Worm (Caenorhabditis elegans): ENCODE measurements around the gene ula-1.
A peak's percentile ranks its signal among the peaks of the same experiment; 100 is the strongest.
"Not testable (repeated sequence)": the region's sequence is repeated elsewhere in the genome, so short reads cannot be mapped to it uniquely, and the experiment has no call there.

DNA sequence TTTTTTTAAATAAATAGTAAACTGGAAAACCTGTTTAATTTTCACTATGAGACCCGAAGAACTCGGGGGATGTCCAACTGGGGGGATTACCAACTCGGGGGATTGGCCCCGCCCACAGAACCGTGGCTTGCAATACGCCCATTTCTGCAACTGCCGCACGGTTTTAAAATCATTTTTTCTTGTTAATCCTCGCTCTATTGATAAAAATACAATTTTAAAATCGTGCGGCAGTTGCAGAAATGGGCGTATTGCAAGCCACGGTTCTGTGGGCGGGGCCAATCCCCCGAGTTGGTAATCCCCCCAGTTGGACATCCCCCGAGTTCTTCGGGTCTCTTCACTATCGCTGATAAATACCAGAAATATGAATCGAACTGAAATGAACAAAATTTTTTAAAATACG lies 1.9 kb upstream of the ula-1 start, which contains the start of gene mmab-1:
- TF ChIP-seq lin-35 (GFP tag; optimal IDR thresholded peaks at IDR 0.05); T26A5.8 (tag; optimal IDR thresholded peaks at IDR 0.05); nhr-179 (tag; optimal IDR thresholded peaks at IDR 0.05); ama-1 (optimal IDR thresholded peaks at IDR 0.05); ama-1 (GFP tag; optimal IDR thresholded peaks at IDR 0.05); lag-1 (GFP tag; IDR thresholded peaks at IDR 0.05); ekl-4 (GFP tag; IDR thresholded peaks at IDR 0.05); ccch-3 (GFP tag; optimal IDR thresholded peaks at IDR 0.05); D2030.7 (GFP tag; IDR thresholded peaks at IDR 0.05); unc-130 (GFP tag; optimal IDR thresholded peaks at IDR 0.05); madf-8 (GFP tag; conservative IDR thresholded peaks at IDR 0.05); atf-7 (tag; optimal IDR thresholded peaks at IDR 0.05): not testable (repeated sequence)
- peak; percentile 18; the same call in 1 of the 2 replicates for TF ChIP-seq lin-26 (GFP tag; IDR thresholded peaks at IDR 0.05)

All from whole organism, young adult.